Worm (Caenorhabditis elegans) whole organism, mixed stage, embryonic: ENCODE measurements around the gene ZK697.14.

Experiments used
- blmp-1 ChIP-seq: fragments of 150-350 bp; optimal IDR thresholded peaks from 2 replicates; lab custom pipeline; 2014; ENCODE audit warnings: missing biosample characterization, missing genetic modification characterization
- ceh-83 ChIP-seq: fragments of 200-800 bp; sonication (Bioruptor generic); optimal IDR thresholded peaks from 2 replicates; lab custom pipeline; 2018; ENCODE audit warnings: mild to moderate bottlenecking, missing genetic modification characterization, missing compliant biosample characterization
- ham-2 ChIP-seq: fragments of 200-800 bp; sonication (Bioruptor generic); optimal IDR thresholded peaks from 2 replicates; lab custom pipeline; 2018; ENCODE audit warnings: mild to moderate bottlenecking, missing genetic modification characterization, missing compliant biosample characterization
- lin-13 ChIP-seq: fragments of 150-350 bp; optimal IDR thresholded peaks from 2 replicates; lab custom pipeline; 2014; ENCODE audit warnings: missing biosample characterization, missing genetic modification characterization
- lsy-2 ChIP-seq: fragments of 150-350 bp; optimal IDR thresholded peaks from 2 replicates; lab custom pipeline; 2014; ENCODE audit warnings: missing biosample characterization, missing genetic modification characterization
- snpc-4 ChIP-seq: fragments of 150-350 bp; optimal IDR thresholded peaks from 2 replicates; lab custom pipeline; 2014; ENCODE audit warnings: missing biosample characterization, missing genetic modification characterization
- ztf-11 ChIP-seq: fragments of 150-350 bp; optimal IDR thresholded peaks from 2 replicates; lab custom pipeline; 2014; ENCODE audit warnings: missing biosample characterization, missing genetic modification characterization

- TF ChIP-seq snpc-4 (tag; lab: Kevin White, UChicago) (no peak), lsy-2 (tag; lab: Kevin White, UChicago) (no peak), ztf-11 (no peak), lin-13 (tag; lab: Kevin White, UChicago) (no peak), blmp-1 (no peak), ceh-83 (no peak), ham-2 (GFP tag; lab: Kevin White, UChicago) (no peak)
Measured at ce11 chrV:1716892-1717291, 38.6 kb downstream of the ZK697.14 start, which contains the start of gene srw-103.
